Worm (Caenorhabditis elegans) whole organism, early embryonic: ENCODE measurements around the gene K05B2.2.

Source experiments
- F13C5.2 ChIP-seq: sonication (generic microtip); optimal IDR thresholded peaks from 2 replicates; lab custom pipeline; 2017; ENCODE audit warnings: mild to moderate bottlenecking, missing genetic modification characterization, inconsistent platforms, missing compliant biosample characterization
- aly-1 ChIP-seq: sonication (generic microtip); optimal IDR thresholded peaks from 2 replicates; lab custom pipeline; 2016; ENCODE audit warnings: missing genetic modification characterization, missing compliant biosample characterization
- ama-1 ChIP-seq: fragments of 150-350 bp; optimal IDR thresholded peaks from 2 replicates; lab custom pipeline; 2014
- ceh-13 ChIP-seq: fragments of 200-800 bp; sonication (Bioruptor generic); optimal IDR thresholded peaks from 2 replicates; lab custom pipeline; 2018; ENCODE audit warnings: mild to moderate bottlenecking, missing genetic modification characterization, missing compliant biosample characterization
- ceh-36 ChIP-seq: sonication (generic microtip); optimal IDR thresholded peaks from 2 replicates; lab custom pipeline; 2016; ENCODE audit warnings: missing genetic modification characterization, inconsistent platforms, missing compliant biosample characterization
- ets-7 ChIP-seq: sonication (generic microtip); optimal IDR thresholded peaks from 2 replicates; lab custom pipeline; 2016; ENCODE audit warnings: missing genotype, missing genetic modification characterization, missing compliant biosample characterization
- flt-1 ChIP-seq: fragments of 200-800 bp; sonication (Bioruptor generic); IDR thresholded peaks from 2 replicates; pipeline ENCODE4 v1.3.6; 2022; ENCODE audit warnings: missing genetic modification characterization, missing compliant biosample characterization
- hmbx-1 ChIP-seq: sonication (generic microtip); optimal IDR thresholded peaks from 2 replicates; lab custom pipeline; 2016; ENCODE audit warnings: mild to moderate bottlenecking, missing genetic modification characterization, missing compliant biosample characterization
- sea-1 ChIP-seq: fragments of 200-800 bp; sonication (Bioruptor generic); conservative IDR thresholded peaks from 2 replicates; pipeline ENCODE4 v1.3.6; 2022; ENCODE audit warnings: missing genetic modification characterization, missing compliant biosample characterization
- tra-4 ChIP-seq: sonication (generic microtip); optimal IDR thresholded peaks from 2 replicates; lab custom pipeline; 2017; ENCODE audit warnings: missing genetic modification characterization, missing compliant biosample characterization

DNA sequence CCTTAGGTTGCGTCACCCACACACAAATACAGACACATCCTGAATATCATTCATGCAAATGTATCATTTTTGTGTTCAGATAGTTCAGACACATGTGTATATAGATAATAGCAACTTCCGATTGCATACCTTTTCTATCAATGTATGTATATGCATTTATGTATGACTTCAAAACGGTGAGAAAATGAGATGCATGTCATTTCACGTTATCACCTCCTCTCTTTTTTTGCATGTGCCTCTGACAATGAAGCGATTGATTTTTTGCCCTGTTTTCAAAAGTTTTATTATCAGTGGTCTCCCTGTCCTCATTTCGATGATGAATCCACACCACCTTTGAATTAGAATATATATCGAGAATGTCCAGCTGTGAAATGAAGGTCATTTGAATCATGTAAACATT is at the start of gene K05B2.2:
- no peak for TF ChIP-seq flt-1 (GFP tag; lab: Robert Waterston, UW)
- TF ChIP-seq ama-1 (lab: Kevin White, UChicago) = no peak
- TF ChIP-seq aly-1 = no peak
- no peak for TF ChIP-seq ceh-13 (GFP tag; lab: Kevin White, UChicago)
- no peak for TF ChIP-seq hmbx-1 (tag; lab: Kevin White, UChicago)
- no peak for TF ChIP-seq tra-4 (tag; lab: Kevin White, UChicago)
- no peak for TF ChIP-seq sea-1 (GFP tag; lab: Robert Waterston, UW)
- TF ChIP-seq F13C5.2 (tag; lab: Kevin White, UChicago) = no peak
- TF ChIP-seq ceh-36 (tag; lab: Kevin White, UChicago) = no peak
- no peak for TF ChIP-seq ets-7
